Worm (Caenorhabditis elegans) whole organism, young adult: ENCODE results near the gene C05D9.9.

Experiments used
- F23B12.7 ChIP-seq: sonication (generic microtip); optimal IDR thresholded peaks from 2 replicates; lab custom pipeline; 2017; ENCODE audit warnings: missing genetic modification characterization, mild to moderate bottlenecking, missing compliant biosample characterization, antibody characterized with exemption, moderate library complexity; ENCODE audit not compliant: insufficient read depth
- F52B5.7 ChIP-seq: sonication (generic microtip); optimal IDR thresholded peaks from 2 replicates; lab custom pipeline; 2016; ENCODE audit warnings: mild to moderate bottlenecking, missing genetic modification characterization, missing compliant biosample characterization
- ama-1 ChIP-seq, 3 experiments: fragments of 150-350 bp in 1 of 3; sonication (generic microtip) in 2 of 3; optimal IDR thresholded peaks; 2 replicates each; lab custom pipeline; 2014 to 2018; ENCODE audit warnings: missing biosample characterization in 2 of 3, missing genetic modification characterization in 2 of 3, missing genetic modification reagents in 2 of 3
- attf-3 ChIP-seq: fragments of 200-800 bp; sonication (Bioruptor generic); conservative IDR thresholded peaks from 2 replicates; pipeline ENCODE4 v1.3.6; 2022; ENCODE audit warnings: missing genetic modification reagents, missing genetic modification characterization, missing compliant biosample characterization
- hmg-20 ChIP-seq: fragments of 200-800 bp; sonication (Bioruptor generic); IDR thresholded peaks from 2 replicates; pipeline ENCODE4 v1.3.6; 2022; ENCODE audit warnings: missing genetic modification reagents, missing genetic modification characterization, missing compliant biosample characterization
- lin-35 ChIP-seq, 3 experiments: fragments of 150-350 bp in 2 of 3; sonication (generic microtip) in 1 of 3; optimal IDR thresholded peaks; 2 replicates each; lab custom pipeline; 2014 to 2018; ENCODE audit warnings: missing biosample characterization in 3 of 3, missing genetic modification characterization in 3 of 3, missing genetic modification reagents in 3 of 3
- madf-10 ChIP-seq: sonication (generic microtip); optimal IDR thresholded peaks from 2 replicates; lab custom pipeline; 2016; ENCODE audit warnings: mild to moderate bottlenecking, missing genetic modification characterization, missing compliant biosample characterization
- nfyb-1 ChIP-seq: fragments of 200-800 bp; sonication (Bioruptor generic); IDR thresholded peaks from 2 replicates; pipeline ENCODE4 v1.3.6; 2022; ENCODE audit warnings: missing genetic modification reagents, missing genetic modification characterization, missing compliant biosample characterization
- nhr-179 ChIP-seq: sonication (generic microtip); optimal IDR thresholded peaks from 2 replicates; lab custom pipeline; 2016; ENCODE audit warnings: mild to moderate bottlenecking, missing genetic modification characterization, missing compliant biosample characterization
- pha-4 ChIP-seq: fragments of 150-350 bp; sonication (generic microtip); optimal IDR thresholded peaks from 2 replicates; lab custom pipeline; 2014; ENCODE audit warnings: missing biosample characterization, missing genetic modification reagents, missing genetic modification characterization
- unc-62 ChIP-seq: fragments of 150-350 bp; optimal IDR thresholded peaks from 2 replicates; lab custom pipeline; 2014; ENCODE audit warnings: missing biosample characterization, missing genetic modification reagents, missing genetic modification characterization

ce11 chrX:1147394-1147793 is 23.3 kb upstream of the C05D9.9 start:
- TF ChIP-seq hmg-20 (no peak), unc-62 (GFP tag; lab: Kevin White, UChicago) (no peak), F23B12.7 (no peak), attf-3 (GFP tag; lab: Robert Waterston, UW) (no peak), F52B5.7 (tag; lab: Kevin White, UChicago) (no peak), ama-1 (optimal IDR thresholded peaks at IDR 0.05; lab: Kevin White, UChicago) (no peak), ama-1 (GFP tag; optimal IDR thresholded peaks at IDR 0.05; lab: Kevin White, UChicago) (no peak), lin-35 (GFP tag; optimal IDR thresholded peaks at IDR 0.05; lab: Kevin White, UChicago) (no peak), nhr-179 (tag; lab: Kevin White, UChicago) (no peak), madf-10 (no peak), pha-4 (tag; lab: Kevin White, UChicago) (no peak), nfyb-1 (GFP tag; lab: Robert Waterston, UW) (no peak)
